Fruit fly (Drosophila melanogaster) whole organism, adult: ENCODE data around the gene Vps33B.

Experiments
- CG11617 ChIP-seq: fragments of 200-800 bp; sonication (Bioruptor generic); optimal IDR thresholded peaks from 2 replicates; lab custom pipeline; 2017; ENCODE audit warnings: mild to moderate bottlenecking, missing biosample characterization, missing genetic modification reagents, missing genetic modification characterization
- CG12768 ChIP-seq: fragments of 200-800 bp; sonication (Bioruptor generic); optimal IDR thresholded peaks from 2 replicates; lab custom pipeline; 2017; ENCODE audit warnings: missing biosample characterization, missing genetic modification characterization, mild to moderate bottlenecking, moderate library complexity, missing genetic modification reagents
- CG14711 ChIP-seq: fragments of 200-800 bp; sonication (Bioruptor generic); optimal IDR thresholded peaks from 2 replicates; lab custom pipeline; 2018; ENCODE audit warnings: missing biosample characterization, mild to moderate bottlenecking, missing genetic modification characterization, moderate library complexity
- CG1620 ChIP-seq: fragments of 200-800 bp; sonication (Bioruptor generic); optimal IDR thresholded peaks from 2 replicates; lab custom pipeline; 2016; ENCODE audit warnings: missing biosample characterization, missing genetic modification characterization
- CG33017 ChIP-seq: fragments of 200-800 bp; sonication (Bioruptor generic); optimal IDR thresholded peaks from 2 replicates; lab custom pipeline; 2018; ENCODE audit warnings: missing biosample characterization, mild to moderate bottlenecking, missing genetic modification characterization, moderate library complexity
- CG5204 ChIP-seq: fragments of 200-800 bp; sonication (Bioruptor generic); optimal IDR thresholded peaks from 2 replicates; lab custom pipeline; 2016; ENCODE audit warnings: missing biosample characterization, missing genetic modification characterization
- CG7045 ChIP-seq: fragments of 200-800 bp; sonication (Bioruptor generic); optimal IDR thresholded peaks from 2 replicates; lab custom pipeline; 2017; ENCODE audit warnings: missing biosample characterization, mild to moderate bottlenecking, missing genetic modification characterization
- CG7101 ChIP-seq: fragments of 200-800 bp; sonication (Bioruptor generic); optimal IDR thresholded peaks from 2 replicates; lab custom pipeline; 2018; ENCODE audit warnings: missing biosample characterization, mild to moderate bottlenecking, missing genetic modification characterization, moderate library complexity
- Clk ChIP-seq: fragments of 200-800 bp; sonication (Bioruptor generic); optimal IDR thresholded peaks from 2 replicates; lab custom pipeline; 2017; ENCODE audit warnings: missing biosample characterization, missing genetic modification characterization
- Crg-1 ChIP-seq: fragments of 200-800 bp; sonication (Bioruptor generic); optimal IDR thresholded peaks from 2 replicates; lab custom pipeline; 2016; ENCODE audit warnings: missing biosample characterization, missing genetic modification characterization
- Hr96 ChIP-seq: fragments of 200-800 bp; sonication (Bioruptor generic); optimal IDR thresholded peaks from 2 replicates; lab custom pipeline; 2016; ENCODE audit warnings: missing biosample characterization, missing genetic modification characterization
- Mnt ChIP-seq: fragments of 200-800 bp; sonication (Bioruptor generic); optimal IDR thresholded peaks from 2 replicates; lab custom pipeline; 2016; ENCODE audit warnings: missing biosample characterization, mild to moderate bottlenecking, missing genetic modification characterization
- bab1 ChIP-seq: fragments of 200-800 bp; sonication (Bioruptor generic); optimal IDR thresholded peaks from 3 replicates; lab custom pipeline; 2019; ENCODE audit warnings: missing biosample characterization, mild to moderate bottlenecking, missing genetic modification characterization, moderate library complexity
- cic ChIP-seq: fragments of 200-800 bp; sonication (Bioruptor generic); optimal IDR thresholded peaks from 2 replicates; lab custom pipeline; 2017; ENCODE audit warnings: missing biosample characterization, mild to moderate bottlenecking, missing genetic modification characterization, moderate library complexity
- cnc ChIP-seq, 2 experiments: fragments of >200 bp; optimal IDR thresholded peaks; 2 replicates each; lab custom pipeline; 2017
- kay ChIP-seq: fragments of 200-800 bp; sonication (Bioruptor generic); peaks from one replicate; lab custom pipeline; 2016; ENCODE audit warnings: missing biosample characterization, missing genetic modification characterization, borderline replicate concordance
- ovo ChIP-seq: fragments of 200-800 bp; sonication (Bioruptor generic); optimal IDR thresholded peaks from 2 replicates; lab custom pipeline; 2016; ENCODE audit warnings: missing biosample characterization, missing genetic modification characterization
- pad ChIP-seq: fragments of 200-800 bp; sonication (Bioruptor generic); optimal IDR thresholded peaks from 3 replicates; lab custom pipeline; 2017; ENCODE audit warnings: missing biosample characterization, missing genetic modification characterization, mild to moderate bottlenecking, moderate library complexity, missing genetic modification reagents
- tj ChIP-seq: fragments of 200-800 bp; sonication (Bioruptor generic); optimal IDR thresholded peaks from 3 replicates; lab custom pipeline; 2017; ENCODE audit warnings: missing biosample characterization, mild to moderate bottlenecking, missing genetic modification characterization, moderate library complexity
- toe ChIP-seq: fragments of 200-800 bp; sonication (Bioruptor generic); optimal IDR thresholded peaks from 2 replicates; lab custom pipeline; 2016; ENCODE audit warnings: missing biosample characterization, missing genetic modification characterization

Gene Vps33B

DNA sequence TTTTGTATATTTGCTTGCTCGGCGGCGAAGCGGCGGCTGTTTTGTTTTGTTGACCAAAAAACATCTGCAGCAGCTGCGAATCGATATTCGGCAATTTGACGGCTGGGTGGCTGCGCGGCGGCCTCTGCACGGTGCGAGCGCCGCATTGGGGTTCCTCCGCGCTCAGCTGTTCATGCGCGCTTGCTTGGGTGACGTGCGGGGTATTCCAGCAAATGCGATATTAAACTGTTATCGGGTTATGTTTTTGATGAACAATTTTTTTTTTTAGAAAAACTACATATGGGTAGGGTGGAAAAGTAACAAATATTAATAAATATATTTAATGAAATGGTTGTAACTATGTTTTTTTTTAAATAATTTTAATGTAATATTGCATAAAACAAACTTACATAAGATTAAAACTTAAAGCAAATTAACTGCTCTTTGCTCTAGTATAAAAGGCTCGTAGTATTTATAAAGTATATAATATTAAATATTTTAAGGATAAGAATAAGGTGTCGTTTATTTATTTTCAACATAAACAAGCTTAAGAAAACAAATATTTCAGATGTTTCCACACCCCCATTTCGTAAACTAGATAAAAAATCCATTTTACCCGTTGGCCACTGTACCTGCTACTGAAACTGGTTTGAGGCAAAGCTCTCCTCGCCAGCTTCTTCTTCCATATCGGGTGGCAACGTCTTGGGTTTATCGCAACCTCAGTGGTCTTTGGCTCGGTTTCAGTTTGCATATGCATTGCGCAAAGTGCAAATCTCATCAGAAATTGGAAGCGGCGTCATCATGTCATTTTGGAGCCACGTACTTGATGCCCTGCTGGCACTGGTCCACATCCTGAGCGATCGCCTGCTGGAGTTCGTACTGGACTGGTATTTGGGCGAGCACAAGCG is 17.7 kb downstream of the Vps33B start, which contains the start of the genes Gnpat and CG5112:
Gnpat (minus strand) TSS at position 159 of the 887 bp plus-strand sequence.
CG5112 (plus strand) TSS at position 683 of the 887 bp plus-strand sequence.
- TF ChIP-seq CG7045, result peak; percentile 30
- TF ChIP-seq cic (GFP tag; lab: Kevin White, UChicago), result peak; percentile 5
- peak; percentile 22 for TF ChIP-seq pad (GFP tag; lab: Kevin White, UChicago)
- TF ChIP-seq tj (GFP tag; lab: Kevin White, UChicago), result peak; percentile 100
- TF ChIP-seq CG5204, result peak; percentile 31
- TF ChIP-seq CG12768 (GFP tag; lab: Kevin White, UChicago), result peak; percentile 49
- peak; percentile 63 for TF ChIP-seq CG1620 (GFP tag; lab: Kevin White, UChicago)
- no peak for TF ChIP-seq kay (GFP tag; lab: Kevin White, UChicago)
- peak; percentile 69 for TF ChIP-seq bab1 (GFP tag; lab: Kevin White, UChicago)
- TF ChIP-seq ovo, result peak; percentile 18
- TF ChIP-seq toe (GFP tag; lab: Kevin White, UChicago), result peak; percentile 56
- TF ChIP-seq CG7101 (tag; lab: Kevin White, UChicago), result peak; percentile 56
- TF ChIP-seq Hr96 (GFP tag; lab: Kevin White, UChicago), result no peak
- peak; percentile 25 for TF ChIP-seq Mnt (GFP tag; lab: Kevin White, UChicago)
- peak; percentile 46 for TF ChIP-seq Crg-1 (GFP tag; lab: Kevin White, UChicago)
- TF ChIP-seq cnc (optimal IDR thresholded peaks at IDR 0.05; lab: Kevin White, UChicago), result no peak
- peak; percentile 28 for TF ChIP-seq Clk (GFP tag; lab: Kevin White, UChicago)
- TF ChIP-seq CG14711 (tag; lab: Kevin White, UChicago), result peak; percentile 18
- TF ChIP-seq CG11617 (GFP tag; lab: Kevin White, UChicago), result peak; percentile 75
- peak; percentile 34 for TF ChIP-seq CG33017

DNA sequence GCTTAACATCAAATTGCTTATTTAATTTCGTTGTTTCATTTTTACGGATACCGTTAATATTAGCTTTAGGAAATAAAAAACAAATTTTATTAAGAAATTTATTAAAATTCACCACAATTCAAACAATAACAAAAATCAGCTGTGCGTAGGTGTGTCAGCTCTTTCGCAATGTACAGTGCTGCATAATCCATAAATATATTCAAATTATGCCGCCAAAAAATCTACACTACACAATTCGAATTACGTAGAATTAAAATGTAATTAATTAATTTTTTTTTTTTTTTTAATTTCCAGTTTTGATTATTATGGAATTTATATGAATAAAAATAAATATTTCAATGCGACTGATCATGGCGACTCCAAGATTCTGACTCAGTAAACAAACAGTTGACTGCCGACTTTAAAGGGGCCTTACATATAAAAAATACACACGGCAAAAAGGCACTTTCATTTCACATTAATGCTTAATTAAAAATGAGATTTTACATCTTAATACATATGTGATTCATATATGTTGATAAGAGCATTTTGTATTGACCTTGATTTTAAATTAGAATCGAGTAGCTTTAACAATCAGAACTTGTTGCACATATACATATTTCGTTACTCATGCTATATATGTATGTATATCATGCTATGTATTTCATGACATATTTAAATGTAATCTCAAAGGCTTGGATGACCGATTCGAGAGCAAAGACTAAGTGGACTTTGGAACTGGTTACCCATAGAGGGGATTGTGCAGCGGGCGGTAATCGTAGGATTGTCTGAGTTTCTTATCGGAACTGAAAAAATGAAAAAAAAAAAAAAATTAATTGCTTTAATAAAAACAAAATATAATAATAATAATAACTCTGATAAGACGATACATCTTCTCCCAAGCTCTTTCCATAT is 20.3 kb downstream of the Vps33B start:
- peak; percentile 98 for TF ChIP-seq kay (GFP tag; lab: Kevin White, UChicago)
- peak; percentile 15 for TF ChIP-seq bab1 (GFP tag; lab: Kevin White, UChicago)
- TF ChIP-seq tj (GFP tag; lab: Kevin White, UChicago), result peak; percentile 81
- TF ChIP-seq CG7101 (tag; lab: Kevin White, UChicago), result peak; percentile 26
- no peak for TF ChIP-seq Clk (GFP tag; lab: Kevin White, UChicago)
- TF ChIP-seq Mnt (GFP tag; lab: Kevin White, UChicago), result no peak
- no peak for TF ChIP-seq CG1620 (GFP tag; lab: Kevin White, UChicago)
- TF ChIP-seq cnc (optimal IDR thresholded peaks at IDR 0.05; lab: Kevin White, UChicago), result no peak
- no peak for TF ChIP-seq cic (GFP tag; lab: Kevin White, UChicago)
- no peak for TF ChIP-seq CG7045
- no peak for TF ChIP-seq CG5204
- TF ChIP-seq pad (GFP tag; lab: Kevin White, UChicago), result peak; percentile 5
- peak; percentile 25 for TF ChIP-seq CG12768 (GFP tag; lab: Kevin White, UChicago)
- no peak for TF ChIP-seq ovo
- TF ChIP-seq CG14711 (tag; lab: Kevin White, UChicago), result peak; percentile 58
- TF ChIP-seq Crg-1 (GFP tag; lab: Kevin White, UChicago), result peak; percentile 34
- peak; percentile 1 for TF ChIP-seq toe (GFP tag; lab: Kevin White, UChicago)
- no peak for TF ChIP-seq CG11617 (GFP tag; lab: Kevin White, UChicago)
- TF ChIP-seq CG33017, result no peak
- no peak for TF ChIP-seq Hr96 (GFP tag; lab: Kevin White, UChicago)

DNA sequence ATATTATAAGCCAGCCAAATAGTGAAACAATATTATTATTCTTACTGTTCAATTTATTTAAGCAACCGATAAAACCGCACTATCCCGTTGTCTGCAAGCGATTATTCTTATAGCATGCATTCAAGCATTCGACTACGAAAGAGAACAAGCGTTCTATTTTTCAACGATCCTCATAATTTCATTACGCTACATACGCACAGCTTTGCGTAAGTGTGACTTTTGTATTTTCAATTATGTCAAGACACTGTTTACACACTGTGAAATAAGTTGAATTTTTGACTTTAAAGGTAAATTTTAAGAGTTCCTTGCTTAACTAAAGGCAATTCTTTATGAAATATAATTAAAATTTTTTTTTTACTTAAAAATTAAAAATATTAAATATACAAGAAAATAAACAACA is 21.8 kb downstream of the Vps33B start, which contains the start of gene CG33494:
CG33494 (minus strand) TSS at position 90 of the 400 bp plus-strand sequence.
- TF ChIP-seq Crg-1 (GFP tag; lab: Kevin White, UChicago), result no peak

DNA sequence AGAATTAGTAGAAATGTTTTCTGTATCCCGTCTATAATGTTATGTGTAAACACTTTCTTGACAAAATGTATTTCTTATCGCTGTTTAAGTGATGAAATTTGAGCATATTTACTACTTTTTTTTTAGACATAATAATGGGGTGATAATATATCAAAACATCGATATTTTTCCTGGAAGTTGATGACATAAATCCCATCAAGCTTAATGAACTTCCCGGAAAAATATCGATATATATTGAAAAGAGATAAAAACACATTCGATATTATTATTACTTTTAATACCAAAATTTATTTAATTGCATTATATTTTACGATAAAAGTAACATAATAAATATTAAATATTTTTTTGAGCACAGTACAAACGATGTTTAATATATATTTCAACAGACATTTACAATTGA is 22.5 kb downstream of the Vps33B start:
- no peak for TF ChIP-seq pad (GFP tag; lab: Kevin White, UChicago)
- no peak for TF ChIP-seq CG5204
- TF ChIP-seq Hr96 (GFP tag; lab: Kevin White, UChicago), result no peak
- TF ChIP-seq toe (GFP tag; lab: Kevin White, UChicago), result no peak
- TF ChIP-seq kay (GFP tag; lab: Kevin White, UChicago), result no peak
- TF ChIP-seq cnc (optimal IDR thresholded peaks at IDR 0.05; lab: Kevin White, UChicago), result no peak
- TF ChIP-seq CG33017, result no peak
- TF ChIP-seq CG7101 (tag; lab: Kevin White, UChicago), result no peak

DNA sequence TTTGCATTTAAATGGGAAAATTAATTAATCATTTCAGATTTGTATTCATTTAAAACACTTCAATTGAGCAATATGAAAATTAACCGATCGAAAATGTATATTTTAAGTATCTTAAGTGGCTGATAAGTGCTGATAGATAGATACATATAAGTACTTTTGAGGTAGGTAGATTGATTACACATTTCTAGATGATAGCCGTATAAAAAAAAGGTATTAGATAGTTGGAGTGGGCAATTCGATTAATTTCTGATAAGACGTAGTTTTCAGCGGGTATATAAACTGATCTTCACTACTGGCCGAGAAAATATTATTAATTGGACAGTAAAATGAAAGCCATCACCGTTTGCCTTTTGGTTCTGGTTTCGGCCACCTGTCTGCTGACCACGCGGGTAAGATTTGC is 31.6 kb downstream of the Vps33B start, which contains the start of gene CG5107:
CG5107 (plus strand) TSS at position 301 of the 400 bp plus-strand sequence.
- no peak for TF ChIP-seq Mnt (GFP tag; lab: Kevin White, UChicago)
- no peak for TF ChIP-seq bab1 (GFP tag; lab: Kevin White, UChicago)
- TF ChIP-seq pad (GFP tag; lab: Kevin White, UChicago), result no peak
- TF ChIP-seq cnc (optimal IDR thresholded peaks at IDR 0.05; lab: Kevin White, UChicago), result no peak
- no peak for TF ChIP-seq CG33017
- TF ChIP-seq CG14711 (tag; lab: Kevin White, UChicago), result no peak
- TF ChIP-seq tj (GFP tag; lab: Kevin White, UChicago), result no peak
- no peak for TF ChIP-seq cic (GFP tag; lab: Kevin White, UChicago)
- no peak for TF ChIP-seq CG12768 (GFP tag; lab: Kevin White, UChicago)
- no peak for TF ChIP-seq CG11617 (GFP tag; lab: Kevin White, UChicago)
- TF ChIP-seq toe (GFP tag; lab: Kevin White, UChicago), result no peak
- TF ChIP-seq kay (GFP tag; lab: Kevin White, UChicago), result no peak
- TF ChIP-seq CG5204, result no peak
- no peak for TF ChIP-seq CG1620 (GFP tag; lab: Kevin White, UChicago)
- no peak for TF ChIP-seq Crg-1 (GFP tag; lab: Kevin White, UChicago)
- no peak for TF ChIP-seq Clk (GFP tag; lab: Kevin White, UChicago)
